Fruit fly (Drosophila melanogaster) whole organism, embryonic: ENCODE data around the gene CG1943.
A peak's percentile ranks its signal among the peaks of the same experiment; 100 is the strongest.

Experiments used
- ATbp ChIP-seq: fragments of 200-800 bp; sonication (Bioruptor generic); optimal IDR thresholded peaks from 2 replicates; lab custom pipeline; 2017; ENCODE audit warnings: missing biosample characterization, mild to moderate bottlenecking, missing genetic modification characterization, missing genetic modification reagents
- BtbVII ChIP-seq: fragments of 200-800 bp; sonication (Bioruptor generic); optimal IDR thresholded peaks from 3 replicates; lab custom pipeline; 2017; ENCODE audit warnings: missing biosample characterization, mild to moderate bottlenecking, missing genetic modification characterization
- CG10431 ChIP-seq: fragments of 200-800 bp; sonication (Bioruptor generic); optimal IDR thresholded peaks from 3 replicates; lab custom pipeline; 2018; ENCODE audit warnings: missing biosample characterization, mild to moderate bottlenecking, missing genetic modification characterization
- CG10462 ChIP-seq: fragments of 200-800 bp; sonication (Bioruptor generic); optimal IDR thresholded peaks from 2 replicates; lab custom pipeline; 2016; ENCODE audit warnings: missing biosample characterization, missing genetic modification characterization
- CG10979 ChIP-seq: fragments of 200-800 bp; sonication (Bioruptor generic); optimal IDR thresholded peaks from 2 replicates; lab custom pipeline; 2018; ENCODE audit warnings: missing biosample characterization, mild to moderate bottlenecking, missing genetic modification characterization, moderate library complexity
- CG11560 ChIP-seq: fragments of 200-800 bp; sonication (Bioruptor generic); IDR thresholded peaks from 3 replicates; pipeline ENCODE4 v1.3.6; 2022; ENCODE audit warnings: missing biosample characterization, missing genetic modification characterization
- CG11695 ChIP-seq: fragments of 200-800 bp; sonication (Bioruptor generic); IDR thresholded peaks from 3 replicates; pipeline ENCODE4 v1.3.6; 2022; ENCODE audit warnings: missing biosample characterization, missing genetic modification characterization
- CG1233 ChIP-seq: fragments of 200-800 bp; sonication (Bioruptor generic); optimal IDR thresholded peaks from 4 replicates; lab custom pipeline; 2018; ENCODE audit warnings: missing biosample characterization, mild to moderate bottlenecking, missing genetic modification characterization
- CG13624 ChIP-seq: fragments of 200-800 bp; sonication (Bioruptor generic); optimal IDR thresholded peaks from 2 replicates; lab custom pipeline; 2016; ENCODE audit warnings: missing biosample characterization, missing genetic modification characterization
- CG30020 ChIP-seq: fragments of 200-800 bp; optimal IDR thresholded peaks from 2 replicates; lab custom pipeline; 2019; ENCODE audit warnings: missing biosample characterization, mild to moderate bottlenecking, missing genetic modification characterization, moderate library complexity
- CG31224 ChIP-seq: fragments of 200-800 bp; sonication (Bioruptor generic); IDR thresholded peaks from 2 replicates; pipeline ENCODE4 v1.3.6; 2022; ENCODE audit warnings: missing biosample characterization, missing genetic modification characterization
- CG3163 ChIP-seq: fragments of 200-800 bp; sonication (Bioruptor generic); optimal IDR thresholded peaks from 3 replicates; lab custom pipeline; 2016; ENCODE audit warnings: missing biosample characterization, missing genetic modification characterization
- CG3407 ChIP-seq: fragments of 200-800 bp; sonication (Bioruptor generic); optimal IDR thresholded peaks from 2 replicates; lab custom pipeline; 2018; ENCODE audit warnings: missing biosample characterization, mild to moderate bottlenecking, missing genetic modification characterization
- CG43689 ChIP-seq: fragments of 200-800 bp; sonication (Bioruptor generic); IDR thresholded peaks from 2 replicates; pipeline ENCODE4 v1.3.6; 2022; ENCODE audit warnings: missing biosample characterization, missing genetic modification characterization
- CG6854 ChIP-seq: fragments of 200-800 bp; sonication (Bioruptor generic); optimal IDR thresholded peaks from 3 replicates; lab custom pipeline; 2017; ENCODE audit warnings: missing biosample characterization, mild to moderate bottlenecking, missing genetic modification characterization
- CG8290 ChIP-seq, 3 experiments: fragments of 200-800 bp; sonication (Bioruptor generic); optimal IDR thresholded peaks; 2 replicates each; lab custom pipeline; 2016 to 2019; ENCODE audit warnings: missing biosample characterization in 3 of 3, missing genetic modification characterization in 3 of 3, mild to moderate bottlenecking in 2 of 3, moderate library complexity in 1 of 3
- CG8944 ChIP-seq: fragments of 200-800 bp; sonication (Bioruptor generic); optimal IDR thresholded peaks from 3 replicates; lab custom pipeline; 2016; ENCODE audit warnings: missing biosample characterization, missing genetic modification characterization
- CG9437 ChIP-seq: fragments of 200-800 bp; sonication (Bioruptor generic); optimal IDR thresholded peaks from 2 replicates; lab custom pipeline; 2018; ENCODE audit warnings: missing biosample characterization, mild to moderate bottlenecking, missing genetic modification characterization
- CG9797 ChIP-seq: fragments of 200-800 bp; sonication (Bioruptor generic); optimal IDR thresholded peaks from 3 replicates; lab custom pipeline; 2018; ENCODE audit warnings: missing biosample characterization, mild to moderate bottlenecking, missing genetic modification characterization
- Dip2 ChIP-seq: fragments of 200-800 bp; sonication (Bioruptor generic); IDR thresholded peaks from 2 replicates; pipeline ENCODE4 v1.3.6; 2022; ENCODE audit warnings: missing biosample characterization, missing genetic modification characterization
- Gug ChIP-seq: fragments of 200-800 bp; sonication (Bioruptor generic); IDR thresholded peaks from 4 replicates; pipeline ENCODE4 v1.3.6; 2022; ENCODE audit warnings: missing biosample characterization, missing genetic modification characterization
- Hand ChIP-seq: fragments of 200-800 bp; sonication (Bioruptor generic); optimal IDR thresholded peaks from 2 replicates; lab custom pipeline; 2017; ENCODE audit warnings: mild to moderate bottlenecking, missing biosample characterization, missing genetic modification reagents, missing genetic modification characterization
- Hey ChIP-seq: fragments of 200-800 bp; sonication (Bioruptor generic); optimal IDR thresholded peaks from 3 replicates; lab custom pipeline; 2018; ENCODE audit warnings: missing biosample characterization, mild to moderate bottlenecking, missing genetic modification characterization
- Hr51 ChIP-seq, 2 experiments: fragments of 200-800 bp; sonication (Bioruptor generic); optimal IDR thresholded peaks; 2 replicates in 1 of 2; 3 replicates in 1 of 2; lab custom pipeline; 2016 to 2018; ENCODE audit warnings: missing biosample characterization in 2 of 2, missing genetic modification characterization in 2 of 2, mild to moderate bottlenecking in 1 of 2, moderate library complexity in 1 of 2
- Hr78 ChIP-seq, 2 experiments: fragments of 200-800 bp in 1 of 2; fragments of >200 bp in 1 of 2; sonication (Bioruptor generic) in 1 of 2; optimal IDR thresholded peaks; 2 replicates each; lab custom pipeline; 2017 to 2019; ENCODE audit warnings: missing biosample characterization in 2 of 2, missing genetic modification characterization in 2 of 2, mild to moderate bottlenecking in 1 of 2, moderate library complexity in 1 of 2
- MESR4 ChIP-seq: fragments of 200-800 bp; sonication (Bioruptor generic); optimal IDR thresholded peaks from 2 replicates; lab custom pipeline; 2018; ENCODE audit warnings: missing biosample characterization, mild to moderate bottlenecking, missing genetic modification characterization, moderate library complexity
- Side ChIP-seq: fragments of 200-800 bp; sonication (Bioruptor generic); optimal IDR thresholded peaks from 2 replicates; lab custom pipeline; 2016; ENCODE audit warnings: missing biosample characterization, missing genetic modification characterization
- Sry-δ ChIP-seq: fragments of 200-800 bp; sonication (Bioruptor generic); optimal IDR thresholded peaks from 2 replicates; lab custom pipeline; 2016; ENCODE audit warnings: missing biosample characterization, missing genetic modification characterization
- TFAM ChIP-seq: fragments of 200-800 bp; sonication (Bioruptor generic); optimal IDR thresholded peaks from 2 replicates; lab custom pipeline; 2017; ENCODE audit warnings: missing biosample characterization, missing genetic modification characterization, inconsistent platforms
- ash1 ChIP-seq: fragments of 200-800 bp; sonication (Bioruptor generic); optimal IDR thresholded peaks from 2 replicates; lab custom pipeline; 2018; ENCODE audit warnings: missing biosample characterization, mild to moderate bottlenecking, missing genetic modification characterization
- br ChIP-seq: fragments of >200 bp; optimal IDR thresholded peaks from 2 replicates; lab custom pipeline; 2017
- cas ChIP-seq: fragments of 200-800 bp; sonication (Bioruptor generic); IDR thresholded peaks from 2 replicates; pipeline ENCODE4 v1.3.6; 2022; ENCODE audit warnings: missing biosample characterization, missing genetic modification characterization
- emc ChIP-seq: fragments of 200-800 bp; sonication (Bioruptor generic); optimal IDR thresholded peaks from 2 replicates; lab custom pipeline; 2016; ENCODE audit warnings: missing biosample characterization, missing genetic modification characterization
- eyg ChIP-seq: fragments of 200-800 bp; sonication (Bioruptor generic); optimal IDR thresholded peaks from 3 replicates; lab custom pipeline; 2016; ENCODE audit warnings: missing biosample characterization, missing genetic modification characterization
- fu2 ChIP-seq: fragments of 200-800 bp; sonication (Bioruptor generic); optimal IDR thresholded peaks from 2 replicates; lab custom pipeline; 2016; ENCODE audit warnings: missing biosample characterization, missing genetic modification characterization
- gce ChIP-seq: fragments of 200-800 bp; sonication (Bioruptor generic); IDR thresholded peaks from 3 replicates; pipeline ENCODE4 v1.3.6; 2022; ENCODE audit warnings: missing biosample characterization, missing genetic modification characterization
- hb ChIP-seq: fragments of 200-800 bp; sonication (Bioruptor generic); IDR thresholded peaks from 3 replicates; pipeline ENCODE4 v1.3.6; 2022; ENCODE audit warnings: missing biosample characterization, missing genetic modification characterization; ENCODE audit not compliant: partially characterized antibody
- pum ChIP-seq: fragments of 200-800 bp; sonication (Bioruptor generic); optimal IDR thresholded peaks from 2 replicates; lab custom pipeline; 2016; ENCODE audit warnings: missing biosample characterization, missing genetic modification characterization
- sim ChIP-seq: fragments of 200-800 bp; sonication (Bioruptor generic); IDR thresholded peaks from 2 replicates; pipeline ENCODE4 v1.3.6; 2022; ENCODE audit warnings: missing biosample characterization, missing genetic modification characterization
- sima ChIP-seq: fragments of 200-800 bp; sonication (Bioruptor generic); optimal IDR thresholded peaks from 2 replicates; lab custom pipeline; 2016; ENCODE audit warnings: missing biosample characterization, missing genetic modification characterization
- sug ChIP-seq: fragments of 200-800 bp; optimal IDR thresholded peaks from 2 replicates; lab custom pipeline; 2019; ENCODE audit warnings: missing biosample characterization, mild to moderate bottlenecking, missing genetic modification characterization, moderate library complexity
- vvl ChIP-seq: fragments of 200-800 bp; sonication (Bioruptor generic); IDR thresholded peaks from 2 replicates; pipeline ENCODE4 v1.3.6; 2022; ENCODE audit warnings: missing biosample characterization, missing genetic modification characterization
- z ChIP-seq: fragments of 200-800 bp; sonication (Bioruptor generic); IDR thresholded peaks from 3 replicates; pipeline ENCODE4 v1.3.6; 2022; ENCODE audit warnings: missing biosample characterization, missing genetic modification characterization

The CG1943 gene

dm6 chr3R:7102853-7103833 is 28.5 kb downstream of the CG1943 start (continued):
- no peak for TF ChIP-seq cas (GFP tag; lab: Robert Waterston, UW)
- TF ChIP-seq CG1233 (GFP tag; lab: Kevin White, UChicago) = no peak
- TF ChIP-seq CG6854 (GFP tag; lab: Kevin White, UChicago) = peak; percentile 42
- no peak for TF ChIP-seq br (lab: Kevin White, UChicago)
- TF ChIP-seq hb (GFP tag; lab: Robert Waterston, UW) = no peak
- no peak for TF ChIP-seq Side (GFP tag; lab: Kevin White, UChicago)
- no peak for TF ChIP-seq eyg (GFP tag; lab: Kevin White, UChicago)
- no peak for TF ChIP-seq fu2 (GFP tag; lab: Kevin White, UChicago)
- TF ChIP-seq Sry-δ (GFP tag; lab: Kevin White, UChicago) = no peak
- TF ChIP-seq CG8944 = no peak
- TF ChIP-seq z = peak; percentile 78
- no peak for TF ChIP-seq sima
- no peak for TF ChIP-seq Hand (GFP tag; lab: Kevin White, UChicago)
- no peak for TF ChIP-seq Hr51 (GFP tag; optimal IDR thresholded peaks at IDR 0.05; lab: Kevin White, UChicago)
- peak; percentile 58; the same call in 1 of the 2 replicates for TF ChIP-seq vvl (GFP tag; lab: Robert Waterston, UW)
- no peak for TF ChIP-seq CG10979
- TF ChIP-seq CG9437 (GFP tag; lab: Kevin White, UChicago) = no peak
- TF ChIP-seq CG8290 (GFP tag; optimal IDR thresholded peaks at IDR 0.05; lab: Kevin White, UChicago) = no peak
- TF ChIP-seq CG8290 (tag; optimal IDR thresholded peaks at IDR 0.05; lab: Kevin White, UChicago) = peak in 1 of 2 experiments; percentile 31
- TF ChIP-seq Dip2 (GFP tag; lab: Robert Waterston, UW) = no peak
- TF ChIP-seq CG3407 (GFP tag; lab: Kevin White, UChicago) = no peak
- TF ChIP-seq CG10462 (GFP tag; lab: Kevin White, UChicago) = no peak
- no peak for TF ChIP-seq CG11695
- no peak for TF ChIP-seq Hey (tag; lab: Kevin White, UChicago)
- TF ChIP-seq pum (GFP tag; lab: Kevin White, UChicago) = no peak
- peak; percentile 34; the same call in 1 of the 3 replicates for TF ChIP-seq gce (GFP tag; lab: Robert Waterston, UW)
- peak in 1 of 2 experiments; percentile 14 for TF ChIP-seq Hr78 (GFP tag; optimal IDR thresholded peaks at IDR 0.05; lab: Kevin White, UChicago)
- TF ChIP-seq CG3163 (GFP tag; lab: Kevin White, UChicago) = peak; percentile 17
- no peak for TF ChIP-seq ash1
- no peak for TF ChIP-seq emc (GFP tag; lab: Kevin White, UChicago)
- TF ChIP-seq CG30020 = no peak
- no peak for TF ChIP-seq CG11560 (tag; lab: Robert Waterston, UW)
- no peak for TF ChIP-seq TFAM (GFP tag; lab: Kevin White, UChicago)
- no peak for TF ChIP-seq Gug
- no peak for TF ChIP-seq BtbVII (GFP tag; lab: Kevin White, UChicago)
- no peak for TF ChIP-seq sug (tag; lab: Kevin White, UChicago)
- no peak for TF ChIP-seq CG13624 (GFP tag; lab: Kevin White, UChicago)
- no peak for TF ChIP-seq ATbp (GFP tag; lab: Kevin White, UChicago)
- no peak for TF ChIP-seq MESR4 (GFP tag; lab: Kevin White, UChicago)
- no peak for TF ChIP-seq CG10431 (GFP tag; lab: Kevin White, UChicago)
- TF ChIP-seq CG43689 = no peak
- TF ChIP-seq CG31224 = no peak
- no peak for TF ChIP-seq sim (GFP tag; lab: Robert Waterston, UW)
- TF ChIP-seq CG9797 (GFP tag; lab: Kevin White, UChicago) = no peak
- TF ChIP-seq, all 482 proteins: peak for 74
